Fruit fly (Drosophila melanogaster) ovary, adult (tissue): ENCODE data around the gene ringer.

Source experiments
- CG17801 ChIP-seq: fragments of 200-800 bp; optimal IDR thresholded peaks from 2 replicates; lab custom pipeline; 2019; ENCODE audit warnings: missing biosample characterization, mild to moderate bottlenecking, missing genetic modification characterization, moderate library complexity; ENCODE audit not compliant: partially characterized antibody

ringer gene

DNA sequence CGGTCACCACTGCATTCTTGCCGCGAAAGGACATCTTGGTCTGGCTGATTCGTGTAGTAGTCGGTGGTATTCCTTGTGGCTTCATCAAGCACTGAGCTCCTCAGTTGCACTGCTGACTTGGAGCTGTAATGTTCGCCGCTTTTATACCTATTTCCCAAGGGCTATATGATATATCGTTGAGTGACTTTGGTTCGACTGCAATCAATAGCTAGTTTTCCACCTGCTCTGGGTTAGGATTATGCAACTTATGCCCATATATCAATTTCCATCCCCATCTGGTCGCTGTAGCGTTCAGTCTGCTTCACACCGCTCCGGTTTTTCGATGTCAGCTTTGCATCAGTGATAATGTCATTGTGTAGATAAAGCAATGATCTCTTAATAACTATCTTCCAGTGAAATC is 5.0 kb downstream of the ringer start, which contains the start of gene Pdh:
Gene Pdh (minus strand): TSS at position 101 of the 400 bp plus-strand sequence.
- TF ChIP-seq CG17801: no peak

DNA sequence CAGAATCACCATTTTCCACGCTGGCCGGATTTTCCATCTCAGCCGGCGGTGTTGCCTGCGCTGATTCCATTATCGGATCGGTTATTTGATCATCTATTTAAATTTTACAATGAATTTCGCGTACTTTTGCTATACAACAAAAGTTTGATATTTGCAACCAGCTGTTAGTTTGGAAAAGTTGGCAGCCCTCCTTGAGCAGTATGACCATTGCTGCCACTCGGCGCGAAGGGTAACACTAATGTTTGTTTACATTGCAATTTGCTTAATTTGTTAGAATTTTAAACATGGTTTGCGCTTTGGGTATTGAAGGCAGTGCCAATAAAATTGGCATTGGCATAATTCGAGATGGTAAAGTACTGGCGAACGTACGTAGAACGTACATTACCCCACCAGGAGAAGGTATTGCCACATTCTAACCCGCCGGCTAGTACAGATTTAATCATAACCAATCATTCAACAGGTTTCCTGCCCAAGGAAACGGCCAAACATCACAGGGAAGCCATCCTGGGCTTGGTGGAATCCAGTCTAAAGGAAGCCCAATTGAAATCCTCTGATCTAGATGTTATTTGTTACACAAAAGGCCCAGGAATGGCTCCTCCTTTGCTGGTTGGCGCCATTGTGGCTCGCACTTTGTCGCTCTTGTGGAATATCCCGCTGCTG is 7.3 kb downstream of the ringer start, which contains the start of the genes Golgin104 and Tcs3:
Gene Golgin104 (minus strand): TSS at position 182 of the 660 bp plus-strand sequence.
Gene Tcs3 (plus strand): TSS at position 222 of the 660 bp plus-strand sequence.
- no peak for TF ChIP-seq CG17801

DNA sequence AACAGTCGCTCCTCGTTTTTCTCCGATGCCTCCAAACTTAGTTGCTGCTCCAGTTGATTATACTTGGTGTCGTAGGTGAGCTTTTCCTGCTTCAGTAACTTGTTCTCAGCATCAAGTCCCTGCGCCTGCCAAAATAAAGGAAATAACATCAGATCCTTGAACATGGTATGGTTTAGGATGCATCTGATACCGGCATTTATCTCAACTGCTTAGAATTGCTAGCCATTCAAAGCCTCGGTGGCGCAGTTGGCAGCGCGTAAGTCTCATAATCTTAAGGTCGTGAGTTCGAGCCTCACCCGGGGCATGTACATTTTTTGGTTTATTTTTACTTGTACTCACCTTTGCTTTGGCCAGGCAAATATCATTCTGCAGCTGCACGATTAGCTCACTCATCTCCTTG is 9.5 kb downstream of the ringer start:
- no peak for TF ChIP-seq CG17801

DNA sequence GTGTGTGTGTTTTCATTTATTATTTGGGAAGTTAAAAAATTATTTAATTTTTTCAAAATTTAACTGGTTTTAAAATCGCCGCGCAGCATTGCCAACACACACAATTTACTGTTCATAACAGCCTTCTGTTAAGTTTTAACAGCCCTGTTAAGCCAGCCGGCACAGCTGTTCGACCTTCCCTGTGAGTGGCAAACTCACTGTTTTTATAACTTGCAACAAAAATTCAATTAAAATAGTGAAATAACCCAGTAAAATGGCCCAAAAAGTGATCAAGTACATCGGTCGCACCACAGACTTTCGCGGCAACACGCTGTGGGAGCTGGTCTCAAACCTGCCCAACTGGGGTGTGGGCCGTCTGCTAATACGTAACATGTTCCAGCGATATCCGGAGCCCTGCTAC is 11.3 kb downstream of the ringer start, which contains the start of gene mRpS34:
Gene mRpS34 (plus strand): TSS at position 161 of the 400 bp plus-strand sequence.
- no peak for TF ChIP-seq CG17801

DNA sequence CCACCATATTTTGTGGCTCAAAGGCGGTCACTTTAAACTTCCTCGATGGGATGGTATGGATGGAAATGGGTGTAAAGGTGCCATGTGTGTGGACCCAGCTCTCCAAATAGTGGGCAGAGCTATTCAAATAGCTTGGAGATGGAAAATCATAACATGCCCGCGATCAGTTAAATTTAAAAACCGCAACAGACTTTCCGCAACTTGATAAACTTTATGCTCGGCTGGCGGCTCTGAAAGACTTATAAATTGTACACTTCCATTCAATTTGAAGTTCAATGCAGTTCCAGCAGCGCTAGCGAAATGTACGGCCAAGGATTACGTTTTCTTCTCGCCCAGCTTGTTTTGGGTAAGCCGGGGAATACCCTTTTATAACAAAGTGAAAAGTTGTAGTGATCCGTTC is 13.2 kb downstream of the ringer start, which contains the start of gene CG33257:
Gene CG33257 (plus strand): TSS at position 301 of the 400 bp plus-strand sequence.
- TF ChIP-seq CG17801: no peak

DNA sequence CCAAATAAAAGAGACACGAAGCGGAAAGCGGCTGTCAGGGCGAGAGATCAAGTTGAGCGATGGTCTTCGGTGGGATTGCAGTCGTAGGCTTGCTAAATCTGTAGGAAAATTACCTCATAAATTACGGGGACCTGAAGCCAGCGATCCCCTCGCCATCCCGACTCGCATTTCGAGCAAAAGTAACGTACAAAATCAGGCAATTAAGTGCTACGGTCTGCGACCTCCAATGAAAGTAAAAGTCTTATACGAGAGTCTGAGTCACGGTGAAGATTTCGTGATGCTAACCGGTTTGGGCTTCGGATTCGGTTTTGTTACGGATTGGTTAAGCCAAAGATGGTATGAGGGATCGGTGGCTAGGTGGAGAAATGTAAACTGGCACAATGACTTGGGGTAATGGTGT is 19.4 kb downstream of the ringer start:
- TF ChIP-seq CG17801: no peak

DNA sequence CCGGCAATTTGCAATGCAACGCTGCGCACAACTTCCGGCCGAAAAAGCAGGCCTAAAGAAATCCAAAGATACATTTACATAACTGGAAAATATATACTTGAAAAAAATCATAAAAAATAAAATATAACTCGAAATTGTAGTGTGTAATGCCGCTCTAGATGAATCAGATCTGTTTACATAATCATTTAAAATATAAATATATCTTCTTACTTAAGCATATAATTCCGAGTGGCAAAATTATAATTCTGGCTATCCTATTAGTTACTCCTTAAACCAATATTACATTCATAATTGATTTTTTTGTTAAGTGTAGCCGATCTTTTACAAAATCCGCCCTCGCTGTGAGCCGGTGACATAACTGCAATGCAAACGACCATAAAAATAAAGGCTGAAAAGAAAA is 19.8 kb downstream of the ringer start:
- no peak for TF ChIP-seq CG17801

DNA sequence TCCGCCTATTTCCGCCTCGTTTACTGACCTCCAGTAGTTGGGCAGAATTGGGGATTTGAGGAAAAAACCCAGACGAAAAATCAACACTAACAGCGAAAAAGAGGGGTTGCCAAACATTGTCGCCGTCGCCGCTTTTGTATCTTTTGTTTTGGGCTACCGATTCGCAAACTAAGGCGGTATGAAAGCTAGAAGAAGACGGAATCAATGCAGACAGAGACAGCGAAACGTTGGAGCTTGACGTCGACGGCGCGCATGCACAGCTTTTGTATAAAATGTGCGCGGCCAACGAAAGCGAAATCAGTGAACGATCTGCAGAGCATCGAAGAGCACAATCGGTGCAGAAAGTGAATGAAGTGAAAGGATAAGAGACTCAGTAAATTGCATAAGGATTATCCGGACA is 20.5 kb downstream of the ringer start, which contains the start of gene CG4998:
Gene CG4998 (plus strand): TSS at position 301 of the 400 bp plus-strand sequence.
- no peak for TF ChIP-seq CG17801

DNA sequence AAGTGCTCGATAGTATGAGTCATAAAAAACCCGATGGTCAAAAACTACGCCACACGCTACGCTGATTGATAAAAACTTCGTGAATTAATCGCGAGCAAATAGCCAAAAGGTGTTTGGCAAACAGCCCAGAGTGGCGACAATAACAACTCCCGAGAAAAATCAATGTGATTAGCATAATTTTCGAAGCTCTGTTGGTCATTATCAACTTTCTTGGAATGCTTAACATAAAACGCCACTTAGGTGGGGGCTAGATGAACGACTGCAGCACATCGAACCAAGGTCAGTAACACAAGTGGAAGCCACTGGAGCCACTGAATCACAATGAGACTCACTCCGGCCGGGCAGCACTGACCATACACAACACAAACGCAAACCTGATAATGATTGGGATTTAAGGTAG is 21.5 kb downstream of the ringer start:
- TF ChIP-seq CG17801: no peak

DNA sequence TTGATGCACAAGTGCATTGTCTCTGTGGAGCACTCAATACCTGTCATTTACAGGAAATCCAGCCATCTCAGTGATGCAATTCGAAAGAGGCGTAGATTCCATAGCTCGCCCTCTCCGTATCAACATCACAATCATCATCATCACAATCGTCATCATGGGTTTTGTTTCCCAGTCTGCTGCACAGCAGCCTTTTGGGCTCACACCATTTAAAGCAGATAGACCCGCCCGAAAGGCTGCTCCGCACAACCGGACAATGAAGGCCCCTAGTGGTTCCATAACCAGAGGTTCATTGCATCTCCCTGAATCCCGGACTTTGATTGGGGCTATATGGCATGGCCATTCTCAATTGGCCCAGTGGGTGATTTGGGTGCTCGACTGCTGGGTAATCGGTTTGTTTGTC is 24.4 kb downstream of the ringer start:
- TF ChIP-seq CG17801: no peak

DNA sequence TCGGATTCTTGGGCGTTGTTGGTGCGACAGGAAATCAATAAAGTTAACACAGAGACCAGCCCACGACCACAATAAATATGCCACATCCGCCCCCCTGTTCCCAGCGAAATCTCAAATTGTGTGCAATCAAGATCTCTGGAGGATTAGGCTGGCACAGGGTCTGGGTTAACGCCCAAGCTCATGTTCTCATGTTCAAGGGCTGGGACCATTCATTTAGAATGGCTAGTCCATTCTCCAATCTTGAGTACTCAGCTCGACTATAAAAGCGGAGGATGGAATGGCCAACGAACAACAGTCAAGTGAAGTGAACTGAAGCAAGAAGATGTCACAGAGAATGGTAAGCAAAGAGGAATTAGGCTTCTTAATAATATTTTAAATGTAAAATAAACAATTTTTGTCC is 26.2 kb downstream of the ringer start, which contains the start of gene CG13056:
Gene CG13056 (plus strand): TSS at position 301 of the 400 bp plus-strand sequence.
- no peak for TF ChIP-seq CG17801

DNA sequence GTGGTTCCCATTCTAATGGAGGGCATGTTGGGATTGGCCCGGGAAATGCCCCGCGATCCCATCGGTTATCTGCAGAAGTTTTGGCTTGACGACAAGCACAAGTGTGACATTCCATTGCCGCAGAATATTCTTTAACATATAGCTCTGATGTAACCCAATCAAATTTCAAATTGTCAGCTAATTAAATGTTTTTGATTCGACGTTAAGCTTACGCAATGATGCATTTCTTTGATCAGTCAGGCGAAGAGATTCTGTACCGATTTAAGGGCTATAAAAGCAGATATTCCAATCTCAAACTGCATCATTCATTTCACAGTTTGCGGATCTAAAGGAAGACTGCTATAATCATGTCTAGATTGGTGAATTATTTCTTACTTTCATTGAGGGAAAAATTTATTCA is 27.6 kb downstream of the ringer start, which contains the start of gene retinin:
Gene retinin (plus strand): TSS at position 301 of the 400 bp plus-strand sequence.
- TF ChIP-seq CG17801: no peak

DNA sequence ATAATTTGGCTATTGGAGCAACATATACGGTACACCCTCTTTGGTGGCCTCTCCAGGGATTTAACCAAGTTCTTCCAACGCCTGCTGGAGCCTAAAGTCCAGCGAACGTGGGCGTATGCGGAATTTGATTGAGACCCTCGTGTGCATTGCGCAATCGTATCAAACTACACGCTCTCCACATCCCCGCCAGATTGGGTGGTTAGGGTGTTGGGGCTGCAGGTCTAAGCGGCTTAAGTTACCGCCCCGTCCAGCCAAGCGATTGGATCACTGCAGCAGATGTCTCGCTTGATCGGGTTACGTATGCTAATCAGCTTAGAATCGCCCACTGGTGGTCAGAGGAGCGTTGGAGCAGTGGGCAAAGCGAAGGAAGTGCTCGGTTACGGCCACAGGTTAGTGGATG is 28.5 kb downstream of the ringer start, which contains the start of gene CG33060:
Gene CG33060 (plus strand): TSS at position 301 of the 400 bp plus-strand sequence.
- TF ChIP-seq CG17801: no peak

DNA sequence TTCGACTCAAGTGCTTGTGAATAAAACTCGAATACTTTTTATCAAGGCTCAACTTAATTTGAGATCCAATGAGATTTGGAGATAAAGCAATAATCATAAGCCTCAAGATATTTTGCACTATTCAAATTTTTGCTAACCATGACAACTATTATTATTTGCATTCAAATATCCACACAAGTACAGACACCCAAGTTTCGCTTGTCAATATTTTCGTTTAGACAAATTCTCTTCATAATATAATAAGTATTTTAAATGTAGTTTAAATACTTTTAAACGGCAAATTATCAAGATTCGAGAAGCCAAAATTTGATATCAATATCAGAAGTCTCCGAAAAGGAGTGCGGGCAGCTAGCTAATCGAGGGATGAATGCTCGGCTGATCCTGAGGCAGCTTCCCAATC is 29.7 kb downstream of the ringer start, which contains the start of gene CG33061:
Gene CG33061 (plus strand): TSS at position 301 of the 400 bp plus-strand sequence.
- TF ChIP-seq CG17801: no peak

DNA sequence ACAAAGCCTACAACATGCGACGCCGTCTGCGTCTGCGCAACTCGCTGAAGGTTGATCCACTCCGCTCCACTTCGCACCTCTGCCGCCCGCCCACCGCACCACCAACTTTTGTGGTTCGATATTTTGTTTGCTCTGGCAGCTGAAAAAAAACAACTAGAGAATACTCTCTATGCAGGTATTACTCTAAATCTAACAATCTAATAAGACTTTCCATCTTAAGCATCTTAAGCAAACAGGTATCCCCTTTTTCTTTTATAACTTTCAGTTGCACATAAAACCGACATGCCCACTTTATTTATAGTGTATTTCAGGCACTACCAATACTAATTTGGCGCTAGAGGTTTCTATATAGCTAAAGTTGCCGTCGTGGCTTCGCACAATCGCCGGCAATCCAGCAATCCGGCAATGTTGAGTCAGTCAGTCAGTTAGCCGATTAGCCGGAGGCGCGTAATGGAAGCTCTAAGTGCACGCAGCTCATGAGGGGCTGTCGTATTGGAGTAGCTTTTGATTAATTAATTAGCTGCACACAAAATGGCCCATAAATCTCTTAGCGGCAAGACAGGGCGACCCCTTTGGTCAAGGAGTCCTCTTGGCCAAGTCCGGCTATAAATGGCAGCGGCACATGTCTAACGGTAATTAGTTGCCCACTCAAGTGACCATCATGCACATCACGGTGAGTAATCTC is 30.9 kb downstream of the ringer start, which contains the start of gene CG13058:
Gene CG13058 (plus strand): TSS at position 635 of the 685 bp plus-strand sequence.
- TF ChIP-seq CG17801: no peak

DNA sequence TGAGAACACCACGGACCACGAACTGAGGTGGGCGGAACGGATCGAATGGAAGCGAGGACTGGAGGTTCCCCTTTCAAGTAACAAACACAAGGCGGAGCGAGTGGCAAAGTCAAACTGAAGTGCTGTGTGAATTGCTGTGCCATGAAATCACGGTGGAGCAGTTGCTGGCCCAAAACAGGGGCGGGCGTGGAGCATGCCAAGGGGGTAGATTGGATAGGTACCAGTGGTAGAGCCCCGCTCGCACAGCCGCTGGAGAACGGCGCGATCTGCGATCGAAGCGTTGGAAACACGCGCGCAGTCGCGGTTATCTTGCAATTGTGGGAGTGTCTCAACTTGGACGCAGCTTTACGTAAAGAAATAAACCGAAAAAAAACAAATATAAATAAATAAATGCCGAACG is 31.5 kb downstream of the ringer start, which contains the start of gene CG13038:
Gene CG13038 (minus strand): TSS at position 118 of the 400 bp plus-strand sequence.
- TF ChIP-seq CG17801: no peak

DNA sequence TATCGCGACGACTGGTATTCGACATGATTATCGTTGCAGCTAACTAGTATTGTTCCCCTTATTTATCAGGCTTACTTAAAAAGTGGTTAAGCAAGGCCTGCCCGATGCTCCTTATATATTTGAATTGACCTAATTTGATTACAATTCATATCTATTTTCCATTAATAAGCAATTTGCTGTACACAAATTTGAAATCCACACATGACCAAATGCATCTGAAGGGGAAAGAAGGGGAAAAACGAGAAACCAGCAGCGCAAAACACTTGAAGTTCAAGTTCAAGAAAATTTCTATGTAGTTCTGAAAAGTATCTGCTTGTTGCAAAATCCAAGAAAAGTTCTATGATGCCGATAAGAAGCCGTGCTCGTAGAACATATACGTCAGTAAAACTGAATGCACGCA is 32.6 kb downstream of the ringer start, which contains the start of the genes CG13040 and CG13039:
Gene CG13040 (minus strand): TSS at position 101 of the 400 bp plus-strand sequence.
Gene CG13039 (minus strand): TSS at position 106 of the 400 bp plus-strand sequence.
- TF ChIP-seq CG17801: no peak
